Worm (Caenorhabditis elegans): Measurements from ENCODE around the gene F29B9.7.

The F29B9.7 gene

DNA sequence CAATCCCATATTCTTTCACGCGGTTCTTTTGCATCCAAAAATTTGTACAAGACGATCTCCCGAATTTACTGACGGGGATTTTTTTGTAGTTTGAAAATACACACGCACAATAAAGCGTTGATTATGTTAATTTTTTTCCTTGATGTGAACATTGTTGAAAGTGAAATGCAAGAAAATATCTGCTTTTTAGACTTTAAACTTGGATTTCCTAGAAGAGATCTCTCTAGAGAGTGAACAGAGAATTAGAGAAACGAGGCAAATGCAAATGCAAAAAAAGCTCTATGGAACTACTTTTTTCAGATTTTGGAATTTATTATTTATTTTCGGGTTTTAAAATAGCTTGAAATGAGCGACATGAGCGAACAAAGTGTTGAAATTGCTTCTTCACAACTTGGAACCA, 15.5 kb downstream of the F29B9.7 start, which contains the start of gene F29B9.1:
TSS of gene F29B9.1 (plus strand) at position 301 of the 400 bp plus-strand sequence.
- TF ChIP-seq hnd-1 (tag; optimal IDR thresholded peaks at IDR 0.05): no peak
- no peak for TF ChIP-seq pes-1 (GFP tag; IDR thresholded peaks at IDR 0.05)
- no peak for TF ChIP-seq ets-7 (tag; optimal IDR thresholded peaks at IDR 0.05)
- no peak for TF ChIP-seq B0310.2 (tag; optimal IDR thresholded peaks at IDR 0.05)
- no peak for TF ChIP-seq flt-1 (GFP tag; IDR thresholded peaks at IDR 0.05)
- no peak for TF ChIP-seq hmbx-1 (tag; optimal IDR thresholded peaks at IDR 0.05)
- no peak for TF ChIP-seq scrt-1 (GFP tag; IDR thresholded peaks at IDR 0.05)
- no peak for TF ChIP-seq aly-1 (tag; optimal IDR thresholded peaks at IDR 0.05)
- TF ChIP-seq ama-1 (optimal IDR thresholded peaks at IDR 0.05): no peak
- TF ChIP-seq ceh-36 (tag; optimal IDR thresholded peaks at IDR 0.05): no peak
- no peak for TF ChIP-seq tbx-11 (GFP tag; IDR thresholded peaks at IDR 0.05)
- no peak for TF ChIP-seq tra-4 (tag; optimal IDR thresholded peaks at IDR 0.05)
- TF ChIP-seq hmg-4 (GFP tag; optimal IDR thresholded peaks at IDR 0.05): no peak
- no peak for TF ChIP-seq F13C5.2 (tag; optimal IDR thresholded peaks at IDR 0.05)
- TF ChIP-seq sea-1 (GFP tag; conservative IDR thresholded peaks at IDR 0.05): no peak
- TF ChIP-seq tbx-37 (GFP tag; conservative IDR thresholded peaks at IDR 0.05): no peak
- TF ChIP-seq ceh-13 (GFP tag; optimal IDR thresholded peaks at IDR 0.05): no peak

DNA sequence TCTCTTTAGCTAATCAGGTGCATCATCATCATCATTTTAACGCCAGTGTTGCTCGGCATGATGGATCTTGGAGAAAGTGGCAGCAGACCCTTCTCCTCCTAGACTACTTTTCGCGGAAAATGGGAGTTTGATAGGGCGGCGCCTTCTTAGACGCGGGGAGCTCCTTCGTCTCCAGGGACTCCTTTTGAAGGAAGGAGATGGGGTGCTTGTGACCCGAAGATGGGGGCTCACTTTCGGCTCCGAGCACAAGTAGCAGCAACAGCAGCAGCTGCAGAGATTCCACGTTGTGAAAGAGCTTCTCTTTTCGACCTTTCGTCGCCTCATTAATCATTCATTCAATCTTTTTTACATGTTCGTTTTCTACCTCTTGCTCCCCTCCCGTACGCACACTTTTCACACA, 17.8 kb downstream of the F29B9.7 start:
- TF ChIP-seq sea-1 (GFP tag; conservative IDR thresholded peaks at IDR 0.05): no peak
- no peak for TF ChIP-seq flt-1 (GFP tag; IDR thresholded peaks at IDR 0.05)
- no peak for TF ChIP-seq F13C5.2 (tag; optimal IDR thresholded peaks at IDR 0.05)
- no peak for TF ChIP-seq tbx-11 (GFP tag; IDR thresholded peaks at IDR 0.05)
- no peak for TF ChIP-seq B0310.2 (tag; optimal IDR thresholded peaks at IDR 0.05)
- TF ChIP-seq aly-1 (tag; optimal IDR thresholded peaks at IDR 0.05): no peak
- no peak for TF ChIP-seq hmg-4 (GFP tag; optimal IDR thresholded peaks at IDR 0.05)
- no peak for TF ChIP-seq pes-1 (GFP tag; IDR thresholded peaks at IDR 0.05)
- no peak for TF ChIP-seq tra-4 (tag; optimal IDR thresholded peaks at IDR 0.05)
- no peak for TF ChIP-seq ama-1 (optimal IDR thresholded peaks at IDR 0.05)
- no peak for TF ChIP-seq ets-7 (tag; optimal IDR thresholded peaks at IDR 0.05)
- TF ChIP-seq ceh-36 (tag; optimal IDR thresholded peaks at IDR 0.05): no peak
- TF ChIP-seq tbx-37 (GFP tag; conservative IDR thresholded peaks at IDR 0.05): no peak
- no peak for TF ChIP-seq scrt-1 (GFP tag; IDR thresholded peaks at IDR 0.05)
- no peak for TF ChIP-seq hnd-1 (tag; optimal IDR thresholded peaks at IDR 0.05)
- TF ChIP-seq hmbx-1 (tag; optimal IDR thresholded peaks at IDR 0.05): no peak
- no peak for TF ChIP-seq ceh-13 (GFP tag; optimal IDR thresholded peaks at IDR 0.05)

DNA sequence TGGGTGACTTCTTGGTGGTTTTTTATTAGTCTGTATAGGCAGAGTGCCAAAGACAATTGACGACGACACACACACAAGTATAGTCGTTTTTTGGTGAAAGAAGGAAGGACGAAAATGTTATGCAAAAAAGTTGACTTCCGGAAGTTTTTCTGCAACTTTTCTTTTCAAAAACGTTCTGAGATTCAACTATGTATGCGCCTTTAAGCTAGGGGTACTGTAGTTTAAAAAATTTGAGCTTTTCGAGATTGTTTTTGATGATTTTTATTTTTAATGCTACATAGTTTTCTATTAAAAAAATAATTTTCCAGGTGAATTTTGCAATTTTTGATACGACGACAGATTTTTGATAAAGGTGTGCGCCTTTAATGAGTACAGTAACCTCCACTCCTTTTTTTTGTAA, 18.3 kb downstream of the F29B9.7 start:
- no peak for TF ChIP-seq hmg-4 (GFP tag; optimal IDR thresholded peaks at IDR 0.05)
- no peak for TF ChIP-seq tra-4 (tag; optimal IDR thresholded peaks at IDR 0.05)
- no peak for TF ChIP-seq ceh-36 (tag; optimal IDR thresholded peaks at IDR 0.05)
- no peak for TF ChIP-seq hnd-1 (tag; optimal IDR thresholded peaks at IDR 0.05)
- no peak for TF ChIP-seq aly-1 (tag; optimal IDR thresholded peaks at IDR 0.05)
- TF ChIP-seq B0310.2 (tag; optimal IDR thresholded peaks at IDR 0.05): no peak
- TF ChIP-seq pes-1 (GFP tag; IDR thresholded peaks at IDR 0.05): no peak
- no peak for TF ChIP-seq ama-1 (optimal IDR thresholded peaks at IDR 0.05)
- TF ChIP-seq tbx-11 (GFP tag; IDR thresholded peaks at IDR 0.05): no peak
- TF ChIP-seq ceh-13 (GFP tag; optimal IDR thresholded peaks at IDR 0.05): no peak
- no peak for TF ChIP-seq ets-7 (tag; optimal IDR thresholded peaks at IDR 0.05)
- no peak for TF ChIP-seq hmbx-1 (tag; optimal IDR thresholded peaks at IDR 0.05)
- no peak for TF ChIP-seq flt-1 (GFP tag; IDR thresholded peaks at IDR 0.05)
- no peak for TF ChIP-seq sea-1 (GFP tag; conservative IDR thresholded peaks at IDR 0.05)
- TF ChIP-seq scrt-1 (GFP tag; IDR thresholded peaks at IDR 0.05): no peak
- no peak for TF ChIP-seq F13C5.2 (tag; optimal IDR thresholded peaks at IDR 0.05)

DNA sequence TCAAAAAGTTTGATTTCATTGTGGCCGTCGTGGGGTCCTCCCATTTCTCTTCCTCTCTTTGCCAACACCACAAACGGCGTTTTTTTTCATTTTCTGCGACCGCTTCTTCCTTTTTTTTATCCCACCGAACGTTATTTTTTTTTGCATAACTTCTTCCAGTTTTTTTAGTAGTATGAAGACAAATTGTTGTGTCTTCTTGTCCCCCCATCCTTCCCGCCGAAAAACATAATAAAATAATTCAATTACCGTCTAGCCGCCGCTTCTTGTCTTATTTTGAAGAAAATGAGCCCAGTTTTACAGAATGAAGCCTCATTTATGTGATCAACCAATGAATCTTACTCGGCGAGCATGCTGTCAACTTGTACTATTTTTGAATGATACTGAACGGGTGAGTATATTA, 19.7 kb downstream of the F29B9.7 start, which contains the start of gene F29B9.12:
TSS of gene F29B9.12 (plus strand) at position 301 of the 400 bp plus-strand sequence.
- TF ChIP-seq tbx-37 (GFP tag; conservative IDR thresholded peaks at IDR 0.05) (no peak), hnd-1 (tag; optimal IDR thresholded peaks at IDR 0.05) (no peak), F13C5.2 (tag; optimal IDR thresholded peaks at IDR 0.05) (no peak)

DNA sequence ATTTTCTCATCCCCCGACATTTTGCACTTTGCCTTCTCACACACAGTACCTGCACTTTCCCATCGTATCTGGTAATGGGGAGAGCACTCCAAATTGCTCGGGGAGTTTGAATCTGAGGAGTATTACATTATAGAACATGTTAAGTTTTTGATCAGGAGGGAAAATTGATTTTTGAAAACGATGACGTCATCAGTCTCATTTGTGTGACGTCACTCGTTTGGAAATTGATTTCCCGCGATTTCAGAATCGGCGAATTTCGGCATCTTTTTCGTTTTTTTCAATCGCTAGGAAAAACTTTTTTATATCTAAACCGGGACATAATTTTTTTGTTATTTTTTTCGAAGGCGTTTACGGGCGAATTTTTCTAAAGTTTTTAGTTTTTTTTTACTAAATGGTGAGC, 23.8 kb downstream of the F29B9.7 start:
- TF ChIP-seq F13C5.2 (tag; optimal IDR thresholded peaks at IDR 0.05): no peak
- no peak for TF ChIP-seq ama-1 (optimal IDR thresholded peaks at IDR 0.05)
- TF ChIP-seq tbx-37 (GFP tag; conservative IDR thresholded peaks at IDR 0.05): no peak
- TF ChIP-seq flt-1 (GFP tag; IDR thresholded peaks at IDR 0.05): no peak
- no peak for TF ChIP-seq pes-1 (GFP tag; IDR thresholded peaks at IDR 0.05)
- TF ChIP-seq hmg-4 (GFP tag; optimal IDR thresholded peaks at IDR 0.05): no peak
- no peak for TF ChIP-seq scrt-1 (GFP tag; IDR thresholded peaks at IDR 0.05)
- no peak for TF ChIP-seq sea-1 (GFP tag; conservative IDR thresholded peaks at IDR 0.05)

DNA sequence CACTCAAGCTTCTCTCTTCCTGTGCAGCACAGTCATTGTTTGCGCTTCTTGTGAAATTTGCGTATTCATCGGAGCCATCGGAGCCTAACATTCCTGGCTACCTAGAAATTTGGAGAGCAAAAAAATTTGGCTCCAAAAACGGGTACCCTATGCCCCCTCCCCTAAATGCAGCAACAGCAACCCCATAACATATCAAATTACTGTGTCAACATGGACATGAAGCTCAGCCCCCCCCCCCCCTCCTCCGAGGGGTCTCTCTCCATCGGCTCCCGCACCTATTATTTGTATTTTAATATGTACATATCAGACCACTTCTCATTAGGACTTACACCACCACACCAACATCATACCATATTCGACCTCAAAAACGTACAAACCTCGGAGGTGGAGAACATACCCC, 24.8 kb downstream of the F29B9.7 start:
- TF ChIP-seq F13C5.2 (tag; optimal IDR thresholded peaks at IDR 0.05): no peak
- no peak for TF ChIP-seq tbx-37 (GFP tag; conservative IDR thresholded peaks at IDR 0.05)
- TF ChIP-seq B0310.2 (tag; optimal IDR thresholded peaks at IDR 0.05): no peak
- TF ChIP-seq hmg-4 (GFP tag; optimal IDR thresholded peaks at IDR 0.05): no peak
- no peak for TF ChIP-seq scrt-1 (GFP tag; IDR thresholded peaks at IDR 0.05)
- no peak for TF ChIP-seq pes-1 (GFP tag; IDR thresholded peaks at IDR 0.05)

DNA sequence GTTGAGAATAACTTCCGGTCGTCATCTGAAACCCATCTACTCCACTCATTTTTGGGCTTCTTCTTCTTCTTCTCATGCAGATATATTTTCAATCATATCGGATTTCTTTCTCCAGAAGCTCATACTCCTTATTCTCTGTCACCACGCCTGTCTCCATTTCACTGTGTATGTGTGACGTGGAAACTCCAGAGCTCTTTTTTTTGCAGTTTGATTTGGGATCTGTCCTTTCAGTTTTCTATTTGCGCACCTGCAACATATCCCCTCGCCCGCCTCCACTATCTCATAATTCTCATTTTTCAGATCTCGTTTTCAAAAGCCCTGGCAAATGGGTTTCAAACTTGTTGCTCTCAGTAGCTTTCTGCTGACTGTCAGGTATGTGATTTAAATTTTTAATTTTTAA, 29.2 kb downstream of the F29B9.7 start, which contains the start of gene kin-36:
TSS of gene kin-36 (plus strand) at position 301 of the 400 bp plus-strand sequence.
- TF ChIP-seq hnd-1 (tag; optimal IDR thresholded peaks at IDR 0.05) (no peak), ama-1 (optimal IDR thresholded peaks at IDR 0.05) (no peak), pes-1 (GFP tag; IDR thresholded peaks at IDR 0.05) (no peak), flt-1 (GFP tag; IDR thresholded peaks at IDR 0.05) (no peak), aly-1 (tag; optimal IDR thresholded peaks at IDR 0.05) (no peak)

DNA sequence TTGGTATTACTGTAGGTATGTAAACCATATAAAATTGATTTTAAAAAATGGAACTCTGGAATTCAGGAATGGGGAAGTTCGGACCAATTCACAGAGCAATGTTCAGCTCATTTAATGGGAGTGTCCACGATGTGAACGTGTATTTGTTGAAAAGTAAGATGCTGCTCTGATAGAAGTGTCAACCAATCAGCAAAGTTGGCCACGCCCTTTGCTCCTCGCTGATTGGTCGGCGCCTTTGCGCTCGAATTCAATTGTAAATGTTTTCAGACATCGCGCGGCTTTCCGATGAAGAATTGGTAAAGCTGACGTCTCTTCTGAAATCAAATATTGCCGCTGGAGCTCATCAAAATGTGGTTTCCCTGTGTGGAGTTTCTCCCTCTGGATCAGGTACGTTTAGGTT, 33.6 kb downstream of the F29B9.7 start:
- TF ChIP-seq hmg-4 (GFP tag; optimal IDR thresholded peaks at IDR 0.05) (no peak), B0310.2 (tag; optimal IDR thresholded peaks at IDR 0.05) (no peak), ama-1 (optimal IDR thresholded peaks at IDR 0.05) (no peak), sea-1 (GFP tag; conservative IDR thresholded peaks at IDR 0.05) (no peak), tra-4 (tag; optimal IDR thresholded peaks at IDR 0.05) (no peak), ceh-36 (tag; optimal IDR thresholded peaks at IDR 0.05) (no peak), flt-1 (GFP tag; IDR thresholded peaks at IDR 0.05) (no peak), pes-1 (GFP tag; IDR thresholded peaks at IDR 0.05) (no peak), scrt-1 (GFP tag; IDR thresholded peaks at IDR 0.05) (no peak), hmbx-1 (tag; optimal IDR thresholded peaks at IDR 0.05) (no peak), F13C5.2 (tag; optimal IDR thresholded peaks at IDR 0.05) (no peak)

Measured in whole organism, early embryonic.